Worm (Caenorhabditis elegans) whole organism, L1 larva: ENCODE results near the gene F14D7.6.

Experiments used
- lin-35 ChIP-seq, 2 experiments: fragments of 150-350 bp; optimal IDR thresholded peaks; 2 replicates each; lab custom pipeline; 2014; ENCODE audit warnings: missing biosample characterization in 2 of 2, missing genetic modification characterization in 2 of 2, missing genetic modification reagents in 2 of 2
- lir-3 ChIP-seq: sonication (generic microtip); optimal IDR thresholded peaks from 2 replicates; lab custom pipeline; 2016; ENCODE audit warnings: mild to moderate bottlenecking, missing genetic modification characterization, moderate library complexity, missing compliant biosample characterization; ENCODE audit not compliant: poor library complexity
- nhr-71 ChIP-seq: sonication (generic microtip); optimal IDR thresholded peaks from 2 replicates; lab custom pipeline; 2016; ENCODE audit warnings: mild to moderate bottlenecking, missing genetic modification characterization, moderate library complexity, missing compliant biosample characterization
- skn-1 ChIP-seq: fragments of 150-350 bp; optimal IDR thresholded peaks from 2 replicates; lab custom pipeline; 2014; ENCODE audit warnings: missing biosample characterization, missing genetic modification characterization
- sox-4 ChIP-seq: sonication (generic microtip); optimal IDR thresholded peaks from 2 replicates; lab custom pipeline; 2016; ENCODE audit warnings: missing genetic modification characterization, missing compliant biosample characterization
- sup-37 ChIP-seq: fragments of 200-800 bp; sonication (Bioruptor generic); optimal IDR thresholded peaks from 2 replicates; lab custom pipeline; 2018; ENCODE audit warnings: mild to moderate bottlenecking, missing genetic modification characterization, missing compliant biosample characterization

DNA sequence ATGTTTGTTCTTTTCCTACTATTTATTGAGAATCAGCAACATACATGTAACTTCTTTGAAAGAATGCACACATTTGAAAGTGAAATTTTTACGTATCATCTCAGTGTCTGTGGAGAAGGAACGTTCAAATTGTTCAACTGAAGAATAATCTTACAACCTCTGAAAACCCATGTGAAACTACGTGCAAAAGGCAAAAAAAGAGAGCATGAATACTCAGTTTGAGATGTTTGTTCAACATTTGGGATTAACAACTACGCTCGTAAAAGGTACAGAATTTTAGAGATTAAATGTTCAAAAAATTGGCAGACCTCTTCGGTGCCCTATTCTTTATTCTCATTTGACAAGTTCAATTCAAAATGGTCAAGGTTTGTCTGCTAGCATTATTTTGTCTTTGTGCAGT lies 49.2 kb upstream of the F14D7.6 start, which contains the start of gene K02E11.5:
- no peak for TF ChIP-seq lin-35 (GFP tag; optimal IDR thresholded peaks at IDR 0.05; lab: Kevin White, UChicago)
- no peak for TF ChIP-seq nhr-71 (tag; lab: Kevin White, UChicago)
- no peak for TF ChIP-seq sup-37
- no peak for TF ChIP-seq lir-3 (tag; lab: Kevin White, UChicago)
- TF ChIP-seq sox-4 (tag; lab: Kevin White, UChicago) = no peak
- no peak for TF ChIP-seq skn-1 (tag; lab: Kevin White, UChicago)
